Worm (Caenorhabditis elegans): ENCODE data around the gene F33D4.6.

F33D4.6 gene

ce11 chrIV:7753108-7753507 lies 35.3 kb upstream of the F33D4.6 start, which contains the start of gene col-14:
col-14 (plus strand) TSS chrIV:7753408.
- TF ChIP-seq F13C5.2 (tag; optimal IDR thresholded peaks at IDR 0.05) (no peak), tra-4 (tag; optimal IDR thresholded peaks at IDR 0.05) (no peak), sea-1 (GFP tag; conservative IDR thresholded peaks at IDR 0.05) (no peak), ama-1 (optimal IDR thresholded peaks at IDR 0.05) (no peak), hnd-1 (tag; optimal IDR thresholded peaks at IDR 0.05) (no peak)

ce11 chrIV:7747838-7748237 lies 30.0 kb upstream of the F33D4.6 start, which contains the start of gene klo-1:
klo-1 (minus strand) TSS chrIV:7748225.
- TF ChIP-seq ceh-13 (GFP tag; optimal IDR thresholded peaks at IDR 0.05) (no peak), pes-1 (GFP tag; IDR thresholded peaks at IDR 0.05) (no peak), scrt-1 (GFP tag; IDR thresholded peaks at IDR 0.05) (no peak), hmbx-1 (tag; optimal IDR thresholded peaks at IDR 0.05) (no peak), B0310.2 (tag; optimal IDR thresholded peaks at IDR 0.05) (no peak), ama-1 (optimal IDR thresholded peaks at IDR 0.05) (no peak), tbx-37 (GFP tag; conservative IDR thresholded peaks at IDR 0.05) (no peak), tra-4 (tag; optimal IDR thresholded peaks at IDR 0.05) (no peak), F13C5.2 (tag; optimal IDR thresholded peaks at IDR 0.05) (no peak), hnd-1 (tag; optimal IDR thresholded peaks at IDR 0.05) (no peak), aly-1 (tag; optimal IDR thresholded peaks at IDR 0.05) (no peak)

- no peak for TF ChIP-seq ets-7 (tag; optimal IDR thresholded peaks at IDR 0.05)
- no peak for TF ChIP-seq hnd-1 (tag; optimal IDR thresholded peaks at IDR 0.05)
- TF ChIP-seq pes-1 (GFP tag; IDR thresholded peaks at IDR 0.05), result no peak
- no peak for TF ChIP-seq hmbx-1 (tag; optimal IDR thresholded peaks at IDR 0.05)
- TF ChIP-seq sea-1 (GFP tag; conservative IDR thresholded peaks at IDR 0.05), result no peak
- TF ChIP-seq aly-1 (tag; optimal IDR thresholded peaks at IDR 0.05), result no peak
- TF ChIP-seq B0310.2 (tag; optimal IDR thresholded peaks at IDR 0.05), result no peak
- no peak for TF ChIP-seq ceh-13 (GFP tag; optimal IDR thresholded peaks at IDR 0.05)
- TF ChIP-seq tra-4 (tag; optimal IDR thresholded peaks at IDR 0.05), result no peak
- no peak for TF ChIP-seq tbx-37 (GFP tag; conservative IDR thresholded peaks at IDR 0.05)
- no peak for TF ChIP-seq tbx-11 (GFP tag; IDR thresholded peaks at IDR 0.05)
- TF ChIP-seq F13C5.2 (tag; optimal IDR thresholded peaks at IDR 0.05), result no peak
- no peak for TF ChIP-seq hmg-4 (GFP tag; optimal IDR thresholded peaks at IDR 0.05)
- TF ChIP-seq ceh-36 (tag; optimal IDR thresholded peaks at IDR 0.05), result no peak
- no peak for TF ChIP-seq ama-1 (optimal IDR thresholded peaks at IDR 0.05)
- TF ChIP-seq scrt-1 (GFP tag; IDR thresholded peaks at IDR 0.05), result no peak
- TF ChIP-seq flt-1 (GFP tag; IDR thresholded peaks at IDR 0.05), result no peak
Measured at ce11 chrIV:7743539-7743938, 25.7 kb upstream of the F33D4.6 start, which contains the start of gene npr-35. npr-35 (plus strand) TSS chrIV:7743839.

- TF ChIP-seq flt-1 (GFP tag; IDR thresholded peaks at IDR 0.05) (no peak), scrt-1 (GFP tag; IDR thresholded peaks at IDR 0.05) (no peak), ceh-36 (tag; optimal IDR thresholded peaks at IDR 0.05) (no peak), tbx-37 (GFP tag; conservative IDR thresholded peaks at IDR 0.05) (no peak), aly-1 (tag; optimal IDR thresholded peaks at IDR 0.05) (no peak), hmbx-1 (tag; optimal IDR thresholded peaks at IDR 0.05) (no peak), F13C5.2 (tag; optimal IDR thresholded peaks at IDR 0.05) (no peak), ama-1 (optimal IDR thresholded peaks at IDR 0.05) (no peak), ceh-13 (GFP tag; optimal IDR thresholded peaks at IDR 0.05) (no peak), tra-4 (tag; optimal IDR thresholded peaks at IDR 0.05) (no peak), ets-7 (tag; optimal IDR thresholded peaks at IDR 0.05) (no peak), pes-1 (GFP tag; IDR thresholded peaks at IDR 0.05) (no peak), B0310.2 (tag; optimal IDR thresholded peaks at IDR 0.05) (no peak)
Measured at ce11 chrIV:7736616-7737015, 18.8 kb upstream of the F33D4.6 start.

ce11 chrIV:7734619-7735018 lies 16.8 kb upstream of the F33D4.6 start, which contains the start of gene clx-1:
clx-1 (plus strand) TSS chrIV:7734648.
- TF ChIP-seq ceh-36 (tag; optimal IDR thresholded peaks at IDR 0.05), result no peak
- TF ChIP-seq ama-1 (optimal IDR thresholded peaks at IDR 0.05), result no peak
- no peak for TF ChIP-seq ets-7 (tag; optimal IDR thresholded peaks at IDR 0.05)
- no peak for TF ChIP-seq hmbx-1 (tag; optimal IDR thresholded peaks at IDR 0.05)

- no peak for TF ChIP-seq ama-1 (optimal IDR thresholded peaks at IDR 0.05)
- TF ChIP-seq flt-1 (GFP tag; IDR thresholded peaks at IDR 0.05), result no peak
- TF ChIP-seq tbx-11 (GFP tag; IDR thresholded peaks at IDR 0.05), result no peak
Measured at ce11 chrIV:7734173-7734572, 16.4 kb upstream of the F33D4.6 start.

- no peak for TF ChIP-seq tbx-11 (GFP tag; IDR thresholded peaks at IDR 0.05)
- TF ChIP-seq tbx-37 (GFP tag; conservative IDR thresholded peaks at IDR 0.05), result no peak
- no peak for TF ChIP-seq ceh-13 (GFP tag; optimal IDR thresholded peaks at IDR 0.05)
- TF ChIP-seq pes-1 (GFP tag; IDR thresholded peaks at IDR 0.05), result no peak
- no peak for TF ChIP-seq sea-1 (GFP tag; conservative IDR thresholded peaks at IDR 0.05)
- no peak for TF ChIP-seq ets-7 (tag; optimal IDR thresholded peaks at IDR 0.05)
- TF ChIP-seq ama-1 (optimal IDR thresholded peaks at IDR 0.05), result no peak
- no peak for TF ChIP-seq aly-1 (tag; optimal IDR thresholded peaks at IDR 0.05)
Measured at ce11 chrIV:7731960-7732359, 14.1 kb upstream of the F33D4.6 start, which contains the start of the genes C50F7.9 and C50F7.3. C50F7.9 (minus strand) TSS chrIV:7732060. C50F7.3 (plus strand) TSS chrIV:7732329.

- TF ChIP-seq sea-1 (GFP tag; conservative IDR thresholded peaks at IDR 0.05), result no peak
- TF ChIP-seq pes-1 (GFP tag; IDR thresholded peaks at IDR 0.05), result no peak
- no peak for TF ChIP-seq hmbx-1 (tag; optimal IDR thresholded peaks at IDR 0.05)
- TF ChIP-seq hnd-1 (tag; optimal IDR thresholded peaks at IDR 0.05), result no peak
- no peak for TF ChIP-seq F13C5.2 (tag; optimal IDR thresholded peaks at IDR 0.05)
- no peak for TF ChIP-seq tra-4 (tag; optimal IDR thresholded peaks at IDR 0.05)
Measured at ce11 chrIV:7728402-7728963, 10.7 kb upstream of the F33D4.6 start, which contains the start of gene sucg-1. sucg-1 (plus strand) TSS chrIV:7728913.
